Worm (Caenorhabditis elegans) whole organism, dauer: ENCODE results near the gene daf-15.

Experiments
- unc-62 ChIP-seq: sonication (generic microtip); optimal IDR thresholded peaks from 2 replicates; lab custom pipeline; 2017; ENCODE audit warnings: missing biosample characterization, missing genetic modification reagents, missing genetic modification characterization

The daf-15 gene

DNA sequence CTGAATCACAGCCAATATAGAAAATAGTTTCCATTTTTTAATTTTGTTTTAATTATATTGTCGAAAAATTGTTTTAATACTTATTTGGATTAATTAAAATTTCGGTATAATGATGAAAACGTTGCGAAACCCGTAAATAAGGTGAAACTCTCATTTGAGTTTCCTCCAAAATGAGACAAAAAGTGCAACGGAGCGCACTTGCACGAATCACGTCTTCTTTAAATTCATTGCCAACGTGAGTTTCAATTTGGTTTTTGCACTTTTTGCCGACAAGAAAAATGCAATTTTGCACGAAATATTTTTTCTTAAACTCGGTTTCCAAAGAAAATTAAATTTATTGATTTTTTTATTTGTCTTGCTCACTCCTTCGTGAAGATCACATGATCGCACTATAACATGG lies at the start of gene daf-15:
TSS of gene daf-15 (plus strand) at position 171 of the 400 bp plus-strand sequence.
- no peak for TF ChIP-seq unc-62

- TF ChIP-seq unc-62 = no peak
Observed at ce11 chrIV:9336538-9337090, 49.4 kb upstream of the daf-15 start, which contains the start of gene T20D3.5. TSS of gene T20D3.5 (plus strand) at chrIV:9337040.

ce11 chrIV:9339205-9339604 lies 46.8 kb upstream of the daf-15 start, which contains the start of gene T20D3.6:
TSS of gene T20D3.6 (minus strand) at chrIV:9339305.
- TF ChIP-seq unc-62 = no peak

ce11 chrIV:9341591-9341990 lies 44.4 kb upstream of the daf-15 start, which contains the start of gene vps-26:
TSS of gene vps-26 (minus strand) at chrIV:9341790.
- no peak for TF ChIP-seq unc-62

DNA sequence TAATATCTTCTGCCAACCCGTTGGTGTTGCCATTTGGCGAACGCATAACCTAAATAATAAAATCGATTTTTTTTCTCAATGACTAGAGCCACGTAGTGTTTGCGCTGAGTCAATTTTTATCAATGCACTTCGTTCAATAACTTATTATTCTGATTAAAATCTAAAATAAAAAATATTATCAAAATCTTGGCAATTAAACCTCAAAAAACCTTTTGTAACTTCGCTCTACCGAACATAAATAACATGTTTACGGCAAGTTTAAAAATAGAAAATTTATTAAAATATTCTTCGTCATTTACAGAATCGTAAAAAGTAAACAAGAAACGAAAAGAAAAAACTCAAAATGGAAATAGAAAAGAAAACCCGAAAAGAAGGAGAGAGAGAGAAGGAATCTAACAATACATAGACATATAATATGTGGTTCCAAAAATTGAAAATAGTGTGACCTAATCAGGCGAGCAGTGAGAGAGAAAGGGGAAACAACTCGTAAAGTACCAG lies 42.9 kb upstream of the daf-15 start, which contains the start of gene pigc-1:
TSS of gene pigc-1 (minus strand) at position 51 of the 498 bp plus-strand sequence.
- no peak for TF ChIP-seq unc-62

DNA sequence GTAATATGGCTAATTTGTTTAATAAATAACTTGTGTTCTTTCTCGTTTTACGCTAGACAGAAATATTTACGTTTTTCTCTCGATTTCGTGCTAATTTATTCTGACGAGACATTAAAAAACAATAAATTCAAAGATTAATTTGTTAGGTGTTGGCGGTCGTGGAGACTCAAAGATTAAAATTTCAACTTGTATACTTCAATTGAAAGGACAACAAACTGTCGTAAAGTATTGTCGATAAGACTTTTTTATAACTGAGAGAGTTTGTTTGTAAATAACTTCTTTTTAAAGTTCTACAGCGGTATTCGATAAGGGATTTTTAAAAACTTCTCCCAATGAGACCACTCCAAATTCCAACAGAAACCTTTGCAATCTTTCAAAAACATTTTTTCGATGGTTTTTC lies 32.3 kb upstream of the daf-15 start:
- no peak for TF ChIP-seq unc-62

- no peak for TF ChIP-seq unc-62
Observed at ce11 chrIV:9366411-9366810, 19.6 kb upstream of the daf-15 start, which contains the start of gene pezo-1. TSS of gene pezo-1 (minus strand) at chrIV:9366511.

- no peak for TF ChIP-seq unc-62
Observed at ce11 chrIV:9367852-9368627, 18.0 kb upstream of the daf-15 start.

ce11 chrIV:9371126-9371525 lies 14.9 kb upstream of the daf-15 start, which contains the start of gene fbxc-58:
TSS of gene fbxc-58 (plus strand) at chrIV:9371508.
- no peak for TF ChIP-seq unc-62

DNA sequence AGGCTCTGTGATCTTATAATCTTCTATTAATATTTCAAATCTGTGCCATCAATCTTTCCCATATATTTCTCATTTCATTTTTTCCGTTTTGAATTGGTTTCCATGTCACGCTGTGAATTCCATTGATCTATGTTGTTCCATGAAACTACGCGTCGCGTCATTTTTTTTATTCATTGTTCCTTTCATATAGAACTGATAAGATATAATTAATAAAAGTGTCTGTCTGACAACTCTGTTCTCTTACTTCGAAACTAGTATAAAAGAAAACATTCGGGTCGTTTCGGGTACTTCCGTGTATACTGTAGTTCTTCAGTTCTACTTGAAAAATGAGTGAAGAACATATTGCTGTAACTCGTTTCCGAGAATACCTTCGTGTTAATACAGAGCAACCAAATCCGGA lies 11.5 kb upstream of the daf-15 start, which contains the start of gene C10C5.3:
TSS of gene C10C5.3 (plus strand) at position 301 of the 400 bp plus-strand sequence.
- TF ChIP-seq unc-62 = no peak

- no peak for TF ChIP-seq unc-62
Observed at ce11 chrIV:9376550-9376949, 9.5 kb upstream of the daf-15 start.

DNA sequence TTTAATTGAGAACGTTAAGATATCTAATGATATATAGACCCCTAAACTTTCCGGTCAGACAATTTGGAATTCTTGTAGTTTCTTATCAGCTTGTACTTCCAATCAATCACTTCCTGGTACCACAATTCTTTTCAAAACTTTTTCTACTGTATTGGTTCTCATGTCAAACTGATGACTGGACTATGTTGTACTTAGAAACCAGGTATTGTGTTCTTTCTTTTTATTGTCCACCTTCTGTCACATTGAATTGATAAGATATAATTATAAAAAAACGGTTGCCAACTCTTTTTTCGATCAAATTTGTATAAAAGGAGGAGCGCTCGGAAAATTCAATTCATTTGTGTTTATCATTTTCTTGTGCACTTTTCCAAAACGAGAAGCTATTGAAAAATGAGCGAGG lies 7.7 kb upstream of the daf-15 start, which contains the start of gene C10C5.4:
TSS of gene C10C5.4 (plus strand) at position 281 of the 400 bp plus-strand sequence.
- TF ChIP-seq unc-62 = no peak

ce11 chrIV:9381136-9381535 lies 4.9 kb upstream of the daf-15 start, which contains the start of gene C10C5.5:
TSS of gene C10C5.5 (plus strand) at chrIV:9381436.
- no peak for TF ChIP-seq unc-62

DNA sequence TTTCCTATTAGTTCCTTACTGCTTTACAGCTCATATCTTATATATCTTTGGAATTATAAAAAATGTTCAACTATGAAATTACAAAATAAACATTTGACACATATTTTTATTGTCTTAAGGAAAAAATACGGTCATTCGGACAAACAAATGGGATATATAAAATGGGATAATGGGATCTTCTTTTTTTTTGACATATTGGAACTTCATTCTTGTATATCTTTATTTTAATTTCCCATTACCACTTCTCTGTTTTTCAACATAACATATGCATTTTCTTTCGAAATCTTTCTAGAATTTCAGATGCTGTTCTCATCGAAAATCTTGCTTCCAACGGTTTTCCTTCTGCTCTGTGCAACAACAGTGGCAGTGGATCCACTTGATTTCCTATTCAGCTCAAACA lies 1.2 kb upstream of the daf-15 start, which contains the start of gene C10C5.7:
TSS of gene C10C5.7 (plus strand) at position 301 of the 400 bp plus-strand sequence.
- no peak for TF ChIP-seq unc-62

DNA sequence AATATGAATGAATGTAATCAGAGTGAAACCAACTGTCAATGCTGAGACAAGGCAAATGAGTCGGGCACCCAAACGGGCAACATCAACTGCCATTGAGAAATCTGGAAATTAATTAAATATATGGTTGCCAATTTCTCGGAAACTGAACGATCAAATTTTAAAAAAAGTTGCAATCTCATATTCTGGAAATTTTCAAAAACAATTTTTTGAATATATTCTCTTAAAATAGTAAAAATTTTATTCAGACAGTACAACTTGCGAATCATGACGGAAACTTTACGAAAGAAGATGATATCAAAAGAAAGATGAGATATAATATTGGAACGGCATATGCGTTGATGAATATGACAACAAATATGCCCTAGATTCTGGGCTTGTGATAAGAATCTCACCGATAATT lies 10.1 kb downstream of the daf-15 start, which contains the start of gene col-121:
TSS of gene col-121 (minus strand) at position 101 of the 400 bp plus-strand sequence.
- TF ChIP-seq unc-62 = no peak

DNA sequence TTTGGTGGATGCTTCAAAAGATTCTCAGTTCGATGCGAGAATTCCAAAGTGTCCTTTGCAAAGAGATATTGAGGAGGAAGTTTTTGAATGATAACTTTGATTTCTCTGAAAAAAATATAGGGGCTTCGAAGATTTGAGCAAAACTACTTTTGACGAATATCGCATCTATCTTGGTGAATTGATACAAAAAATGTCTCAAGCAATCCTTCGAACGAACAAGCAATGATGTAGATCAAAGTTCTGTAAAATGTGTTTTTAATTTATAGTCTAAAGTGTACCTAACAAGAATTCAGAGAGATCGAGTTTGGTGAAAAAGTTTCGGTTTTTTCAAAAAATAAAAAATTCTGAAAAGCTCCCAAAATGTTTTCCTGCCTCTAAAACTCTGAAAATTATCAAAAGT lies 11.3 kb downstream of the daf-15 start, which contains the start of gene F56D5.3:
TSS of gene F56D5.3 (plus strand) at position 301 of the 400 bp plus-strand sequence.
- no peak for TF ChIP-seq unc-62

ce11 chrIV:9398512-9398911 lies 12.5 kb downstream of the daf-15 start, which contains the start of gene F56D5.2:
TSS of gene F56D5.2 (minus strand) at chrIV:9398612.
- no peak for TF ChIP-seq unc-62
